Worm (Caenorhabditis elegans) whole organism, midembryonic: ENCODE measurements around the gene F55C12.19.

Experiments used
- cog-1 ChIP-seq: sonication (generic microtip); optimal IDR thresholded peaks from 2 replicates; lab custom pipeline; 2016; ENCODE audit warnings: missing genetic modification characterization, missing compliant biosample characterization
- flt-1 ChIP-seq: fragments of 200-800 bp; sonication (Bioruptor generic); IDR thresholded peaks from 2 replicates; pipeline ENCODE4 v1.3.6; 2022; ENCODE audit warnings: missing genetic modification characterization, missing compliant biosample characterization

DNA sequence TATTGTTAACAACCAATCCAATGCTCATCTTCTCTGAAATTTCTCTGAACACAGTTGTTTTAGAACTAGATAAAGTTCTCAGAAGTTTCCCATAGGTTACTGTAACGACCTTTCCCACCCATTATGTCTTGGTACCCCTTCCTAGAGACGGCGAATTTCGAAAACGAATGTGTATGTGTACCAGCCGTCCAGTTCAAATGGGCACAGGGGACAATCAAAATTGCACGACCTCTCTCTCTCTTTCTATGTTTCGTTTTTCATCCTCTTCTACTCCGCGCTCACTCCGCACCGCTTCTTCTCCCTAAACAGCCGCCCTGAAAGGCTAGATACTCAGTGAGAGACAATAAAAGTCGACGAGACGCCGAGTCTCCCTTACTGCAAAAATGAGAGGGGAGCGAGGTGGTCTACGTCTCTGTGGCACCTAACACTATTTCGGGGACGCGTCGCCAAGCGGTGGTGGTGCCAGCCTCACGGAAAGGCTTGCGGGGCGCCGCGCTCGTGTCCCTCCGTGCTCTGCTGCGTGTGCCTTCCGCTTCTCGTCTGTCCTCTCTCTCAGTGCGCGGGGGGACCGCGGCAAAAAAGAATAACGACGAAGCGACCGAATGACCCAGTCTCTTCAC, 35.6 kb downstream of the F55C12.19 start:
- TF ChIP-seq flt-1 (GFP tag; lab: Robert Waterston, UW), result no peak
- no peak for TF ChIP-seq cog-1 (tag; lab: Kevin White, UChicago)
